Comparison of ENCODE assay signal across 1 fruit fly cellular context in the genomic region with DNA sequence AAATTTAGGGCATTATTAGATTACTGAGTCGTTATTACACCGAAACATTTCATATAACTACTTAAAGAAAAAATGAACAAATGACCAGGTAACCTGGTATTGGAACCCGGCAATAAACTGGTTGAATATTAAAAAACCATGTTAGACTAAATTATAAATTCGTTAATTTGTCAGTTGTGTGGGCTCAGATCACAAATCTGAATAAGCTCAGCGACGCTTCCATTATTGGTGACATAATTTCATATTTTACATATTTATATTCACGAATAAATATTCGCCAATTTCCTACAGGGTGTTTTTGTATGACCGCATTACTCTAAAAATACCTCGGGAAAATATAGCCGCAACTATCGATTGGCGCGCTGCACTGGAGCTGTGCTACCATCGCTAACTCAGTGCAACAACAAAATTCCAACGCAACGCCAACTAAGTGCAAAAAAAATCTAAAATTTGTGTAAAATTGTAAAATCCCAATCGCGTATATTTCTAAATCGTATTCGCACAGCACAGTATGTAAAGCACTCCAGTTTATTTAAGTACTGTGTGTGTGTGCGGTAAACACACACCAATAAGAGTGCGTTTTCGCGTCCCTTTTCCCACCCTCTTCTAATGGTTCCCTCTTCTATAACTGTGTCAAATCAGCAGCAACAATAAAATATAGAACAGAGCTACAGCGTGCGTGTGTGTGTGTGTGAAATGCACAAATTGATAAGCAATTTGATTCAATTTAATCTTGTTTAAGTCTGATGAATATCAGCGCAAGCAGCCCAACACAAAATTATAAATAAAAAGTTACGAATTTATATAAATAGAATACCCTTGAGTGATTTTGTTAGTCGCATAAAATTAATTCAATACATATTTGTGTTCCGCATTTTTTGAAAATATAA.
TF ChIP-seq lines count a peak whose summit lies in the region.

CLIP-190 (plus strand) TSS at position 370 of the 890 bp plus-strand sequence.

TF ChIP-seq in whole organism, embryonic, 481 proteins besides CTCF, POLR2A, EP300 and RAD21 (continued from another document and continues in another):
- TF ChIP-seq crc (GFP tag; optimal IDR thresholded peaks at IDR 0.05; lab: Kevin White, UChicago) = no peak
- no peak for TF ChIP-seq CG2678 (tag; optimal IDR thresholded peaks at IDR 0.05; lab: Kevin White, UChicago)
- peak; percentile 3 for TF ChIP-seq jumu (GFP tag; optimal IDR thresholded peaks at IDR 0.05; lab: Kevin White, UChicago)
- no peak for TF ChIP-seq insv (GFP tag; optimal IDR thresholded peaks at IDR 0.05; lab: Kevin White, UChicago)
- TF ChIP-seq ems (GFP tag; optimal IDR thresholded peaks at IDR 0.05; lab: Kevin White, UChicago) = no peak
- no peak for TF ChIP-seq E2f1 (GFP tag; IDR thresholded peaks at IDR 0.05; lab: Robert Waterston, UW)
- TF ChIP-seq Sox102F (GFP tag; optimal IDR thresholded peaks at IDR 0.05; lab: Kevin White, UChicago) = no peak
- no peak for TF ChIP-seq ase (GFP tag; IDR thresholded peaks at IDR 0.05; lab: Robert Waterston, UW)
- no peak for TF ChIP-seq dan (GFP tag; IDR thresholded peaks at IDR 0.05; lab: Robert Waterston, UW)
- peak; percentile 39; the same call in 2 of the 3 replicates for TF ChIP-seq vnd (GFP tag; IDR thresholded peaks at IDR 0.05; lab: Robert Waterston, UW; ENCODE audit: partially characterized antibody)
- TF ChIP-seq peb (GFP tag; IDR thresholded peaks at IDR 0.05; lab: Robert Waterston, UW) = no peak
- TF ChIP-seq pum (GFP tag; optimal IDR thresholded peaks at IDR 0.05; lab: Kevin White, UChicago) = no peak
- no peak for TF ChIP-seq run (tag; optimal IDR thresholded peaks at IDR 0.05; lab: Kevin White, UChicago)
- TF ChIP-seq CG18599 (GFP tag; optimal IDR thresholded peaks at IDR 0.05; lab: Kevin White, UChicago) = no peak
- peak in 1 of 2 experiments; percentile 15 for TF ChIP-seq chif (GFP tag; optimal IDR thresholded peaks at IDR 0.05; lab: Kevin White, UChicago)
- TF ChIP-seq CG8478 (optimal IDR thresholded peaks at IDR 0.05; lab: Kevin White, UChicago) = no peak
- no peak for TF ChIP-seq chm (GFP tag; IDR thresholded peaks at IDR 0.05; lab: Robert Waterston, UW)
- 0 out of 3 replicates have a peak, but pooled peaks have one; percentile 62 for TF ChIP-seq CG11456 (GFP tag; IDR thresholded peaks at IDR 0.05; lab: Robert Waterston, UW)
- TF ChIP-seq Ets65A (GFP tag; lab: Kevin White, UChicago) = no peak
- TF ChIP-seq esg (GFP tag; conservative IDR thresholded peaks at IDR 0.05; lab: Robert Waterston, UW) = no peak
- TF ChIP-seq slbo (GFP tag; IDR thresholded peaks at IDR 0.05; lab: Robert Waterston, UW) = peak; percentile 59
- no peak for TF ChIP-seq CG2202 (tag; optimal IDR thresholded peaks at IDR 0.05; lab: Kevin White, UChicago)
- no peak for TF ChIP-seq Side (GFP tag; optimal IDR thresholded peaks at IDR 0.05; lab: Kevin White, UChicago)
- peak; percentile 14 for TF ChIP-seq grn (GFP tag; optimal IDR thresholded peaks at IDR 0.05; lab: Kevin White, UChicago)
- peak; percentile 28 for TF ChIP-seq nerfin-2 (GFP tag; IDR thresholded peaks at IDR 0.05; lab: Robert Waterston, UW; ENCODE audit: partially characterized antibody)
- no peak for TF ChIP-seq CG12744 (GFP tag; optimal IDR thresholded peaks at IDR 0.05; lab: Kevin White, UChicago)
- TF ChIP-seq CG15479 (GFP tag; optimal IDR thresholded peaks at IDR 0.05; lab: Kevin White, UChicago) = no peak
- no peak for TF ChIP-seq CG11696 (GFP tag; IDR thresholded peaks at IDR 0.05; lab: Robert Waterston, UW)
- no peak for TF ChIP-seq CG10209 (GFP tag; optimal IDR thresholded peaks at IDR 0.05; lab: Kevin White, UChicago)
- TF ChIP-seq lola (GFP tag; optimal IDR thresholded peaks at IDR 0.05; lab: Kevin White, UChicago) = no peak
- TF ChIP-seq ATbp (GFP tag; optimal IDR thresholded peaks at IDR 0.05; lab: Kevin White, UChicago) = no peak
- no peak for TF ChIP-seq Mad (GFP tag; optimal IDR thresholded peaks at IDR 0.05; lab: Kevin White, UChicago)
- no peak for TF ChIP-seq CG10147 (GFP tag; optimal IDR thresholded peaks at IDR 0.05; lab: Kevin White, UChicago)
- no peak for TF ChIP-seq Hr78 (GFP tag; optimal IDR thresholded peaks at IDR 0.05; lab: Kevin White, UChicago)
- TF ChIP-seq Ada2b (GFP tag; IDR thresholded peaks at IDR 0.05; lab: Robert Waterston, UW) = no peak
- TF ChIP-seq lmd (GFP tag; IDR thresholded peaks at IDR 0.05; lab: Robert Waterston, UW) = no peak
- TF ChIP-seq TFAM (GFP tag; optimal IDR thresholded peaks at IDR 0.05; lab: Kevin White, UChicago) = no peak
- no peak for TF ChIP-seq CG18764 (GFP tag; optimal IDR thresholded peaks at IDR 0.05; lab: Kevin White, UChicago)
- TF ChIP-seq CG12769 (tag; optimal IDR thresholded peaks at IDR 0.05; lab: Kevin White, UChicago) = peak; percentile 12
- no peak for TF ChIP-seq pnt (GFP tag; optimal IDR thresholded peaks at IDR 0.05; lab: Kevin White, UChicago)
- TF ChIP-seq Hr51 (GFP tag; optimal IDR thresholded peaks at IDR 0.05; lab: Kevin White, UChicago) = no peak
- no peak for TF ChIP-seq sim (GFP tag; IDR thresholded peaks at IDR 0.05; lab: Robert Waterston, UW)
- no peak for TF ChIP-seq NC2β (GFP tag; optimal IDR thresholded peaks at IDR 0.05; lab: Kevin White, UChicago)
- TF ChIP-seq jigr1 (GFP tag; IDR thresholded peaks at IDR 0.05; lab: Robert Waterston, UW) = no peak
- no peak for TF ChIP-seq CG9817 (tag; optimal IDR thresholded peaks at IDR 0.05; lab: Kevin White, UChicago)
- TF ChIP-seq toy (GFP tag; IDR thresholded peaks at IDR 0.05; lab: Robert Waterston, UW) = no peak
- peak; percentile 26 for TF ChIP-seq CoRest (tag; optimal IDR thresholded peaks at IDR 0.05; lab: Kevin White, UChicago)
- peak; percentile 44; the same call in 1 of the 2 replicates for TF ChIP-seq hbn (GFP tag; IDR thresholded peaks at IDR 0.05; lab: Robert Waterston, UW; ENCODE audit: partially characterized antibody)
- no peak for TF ChIP-seq bigmax (GFP tag; optimal IDR thresholded peaks at IDR 0.05; lab: Kevin White, UChicago)
- peak; percentile 28 for TF ChIP-seq mam (GFP tag; optimal IDR thresholded peaks at IDR 0.05; lab: Kevin White, UChicago)
- TF ChIP-seq CG15011 (GFP tag; optimal IDR thresholded peaks at IDR 0.05; lab: Kevin White, UChicago) = no peak
- no peak for TF ChIP-seq HLH3B (GFP tag; IDR thresholded peaks at IDR 0.05; lab: Robert Waterston, UW)
- peak; percentile 44; the same call in 1 of the 4 replicates for TF ChIP-seq Gug (GFP tag; IDR thresholded peaks at IDR 0.05; lab: Robert Waterston, UW)
- TF ChIP-seq CG10565 (GFP tag; optimal IDR thresholded peaks at IDR 0.05; lab: Kevin White, UChicago) = no peak
- TF ChIP-seq MESR4 (GFP tag; optimal IDR thresholded peaks at IDR 0.05; lab: Kevin White, UChicago) = peak; percentile 38
- peak; percentile 39 for TF ChIP-seq Antp (GFP tag; optimal IDR thresholded peaks at IDR 0.05; lab: Kevin White, UChicago)
- TF ChIP-seq CG11085 (GFP tag; IDR thresholded peaks at IDR 0.05; lab: Robert Waterston, UW) = no peak
- TF ChIP-seq Hr3 (GFP tag; optimal IDR thresholded peaks at IDR 0.05; lab: Kevin White, UChicago) = no peak
- TF ChIP-seq MBD-R2 (GFP tag; IDR thresholded peaks at IDR 0.05; lab: Robert Waterston, UW) = no peak
- TF ChIP-seq Bteb2 (GFP tag; optimal IDR thresholded peaks at IDR 0.05; lab: Kevin White, UChicago) = no peak
- TF ChIP-seq danr (GFP tag; IDR thresholded peaks at IDR 0.05; lab: Robert Waterston, UW) = no peak
- no peak for TF ChIP-seq dati (GFP tag; IDR thresholded peaks at IDR 0.05; lab: Robert Waterston, UW)
- no peak for TF ChIP-seq CG14441 (GFP tag; IDR thresholded peaks at IDR 0.05; lab: Robert Waterston, UW)
- TF ChIP-seq emc (GFP tag; optimal IDR thresholded peaks at IDR 0.05; lab: Kevin White, UChicago) = no peak
- TF ChIP-seq repo (GFP tag; optimal IDR thresholded peaks at IDR 0.05; lab: Kevin White, UChicago) = no peak
- TF ChIP-seq Scr (GFP tag; IDR thresholded peaks at IDR 0.05; lab: Robert Waterston, UW; ENCODE audit: partially characterized antibody) = peak; percentile 65
- TF ChIP-seq CG6765 (GFP tag; optimal IDR thresholded peaks at IDR 0.05; lab: Kevin White, UChicago) = no peak
- peak in 1 of 2 experiments; percentile 65 for TF ChIP-seq Pdp1 (GFP tag; optimal IDR thresholded peaks at IDR 0.05; lab: Kevin White, UChicago)
- TF ChIP-seq CrebB (tag; optimal IDR thresholded peaks at IDR 0.05; lab: Kevin White, UChicago) = no peak
- TF ChIP-seq klu (GFP tag; IDR thresholded peaks at IDR 0.05; lab: Robert Waterston, UW) = no peak
- TF ChIP-seq Lhr (GFP tag; optimal IDR thresholded peaks at IDR 0.05; lab: Kevin White, UChicago) = no peak
- TF ChIP-seq gsb (GFP tag; IDR thresholded peaks at IDR 0.05; lab: Robert Waterston, UW) = no peak
- no peak for TF ChIP-seq bsh (GFP tag; optimal IDR thresholded peaks at IDR 0.05; lab: Kevin White, UChicago)
- no peak for TF ChIP-seq psq (GFP tag; optimal IDR thresholded peaks at IDR 0.05; lab: Kevin White, UChicago)
- no peak for TF ChIP-seq dmrt99B (tag; optimal IDR thresholded peaks at IDR 0.05; lab: Kevin White, UChicago)
- TF ChIP-seq CG3838 (GFP tag; optimal IDR thresholded peaks at IDR 0.05; lab: Kevin White, UChicago) = peak; percentile 9
- TF ChIP-seq CG7786 (GFP tag; optimal IDR thresholded peaks at IDR 0.05; lab: Kevin White, UChicago) = no peak
- no peak for TF ChIP-seq BtbVII (GFP tag; optimal IDR thresholded peaks at IDR 0.05; lab: Kevin White, UChicago)
- TF ChIP-seq CG8944 (GFP tag; optimal IDR thresholded peaks at IDR 0.05; lab: Kevin White, UChicago) = peak; percentile 25
- TF ChIP-seq Opbp (GFP tag; IDR thresholded peaks at IDR 0.05; lab: Robert Waterston, UW; ENCODE audit: partially characterized antibody) = no peak; the same call in none of the 3 replicates
- TF ChIP-seq yki (optimal IDR thresholded peaks at IDR 0.05; lab: Kevin White, UChicago) = no peak
- TF ChIP-seq NFAT (GFP tag; IDR thresholded peaks at IDR 0.05; lab: Robert Waterston, UW) = no peak
- no peak for TF ChIP-seq CG16815 (GFP tag; optimal IDR thresholded peaks at IDR 0.05; lab: Kevin White, UChicago)
- TF ChIP-seq pho (GFP tag; optimal IDR thresholded peaks at IDR 0.05; lab: Kevin White, UChicago) = peak; percentile 30
- TF ChIP-seq sima (GFP tag; optimal IDR thresholded peaks at IDR 0.05; lab: Kevin White, UChicago) = no peak
- no peak for TF ChIP-seq CG1233 (GFP tag; optimal IDR thresholded peaks at IDR 0.05; lab: Kevin White, UChicago)
- no peak for TF ChIP-seq fu2 (GFP tag; optimal IDR thresholded peaks at IDR 0.05; lab: Kevin White, UChicago)
- no peak for TF ChIP-seq jing (GFP tag; optimal IDR thresholded peaks at IDR 0.05; lab: Kevin White, UChicago)
- TF ChIP-seq Awh (GFP tag; IDR thresholded peaks at IDR 0.05; lab: Robert Waterston, UW) = no peak
- TF ChIP-seq CG10274 (GFP tag; optimal IDR thresholded peaks at IDR 0.05; lab: Kevin White, UChicago) = no peak
- TF ChIP-seq Eip74EF (GFP tag; optimal IDR thresholded peaks at IDR 0.05; lab: Kevin White, UChicago) = peak in 1 of 2 experiments; percentile 63
- no peak for TF ChIP-seq Poxn (GFP tag; IDR thresholded peaks at IDR 0.05; lab: Robert Waterston, UW)
- no peak for TF ChIP-seq Lpt (GFP tag; optimal IDR thresholded peaks at IDR 0.05; lab: Kevin White, UChicago)
- TF ChIP-seq Rfx (GFP tag; IDR thresholded peaks at IDR 0.05; lab: Robert Waterston, UW) = peak; percentile 66
- no peak for TF ChIP-seq bcd (GFP tag; optimal IDR thresholded peaks at IDR 0.05; lab: Kevin White, UChicago)
- no peak for TF ChIP-seq Tbp (GFP tag; optimal IDR thresholded peaks at IDR 0.05; lab: Kevin White, UChicago)
- TF ChIP-seq Nf-YC (tag; optimal IDR thresholded peaks at IDR 0.05; lab: Kevin White, UChicago) = no peak
- TF ChIP-seq NC2α (GFP tag; optimal IDR thresholded peaks at IDR 0.05; lab: Kevin White, UChicago) = no peak
- no peak for TF ChIP-seq CG17802 (tag; optimal IDR thresholded peaks at IDR 0.05; lab: Kevin White, UChicago)
- no peak for TF ChIP-seq Chrac-16 (GFP tag; optimal IDR thresholded peaks at IDR 0.05; lab: Kevin White, UChicago)
- TF ChIP-seq B-H1 (GFP tag; IDR thresholded peaks at IDR 0.05; lab: Robert Waterston, UW) = no peak
- TF ChIP-seq sc (optimal IDR thresholded peaks at IDR 0.05; lab: Kevin White, UChicago) = no peak
- TF ChIP-seq sc (GFP tag; optimal IDR thresholded peaks at IDR 0.05; lab: Kevin White, UChicago) = no peak
- TF ChIP-seq wor (GFP tag; IDR thresholded peaks at IDR 0.05; lab: Robert Waterston, UW) = no peak
- peak; percentile 52 for TF ChIP-seq CG9797 (GFP tag; optimal IDR thresholded peaks at IDR 0.05; lab: Kevin White, UChicago)
- peak; percentile 70 for TF ChIP-seq knrl (GFP tag; IDR thresholded peaks at IDR 0.05; lab: Robert Waterston, UW; ENCODE audit: partially characterized antibody)
- TF ChIP-seq CG6854 (GFP tag; optimal IDR thresholded peaks at IDR 0.05; lab: Kevin White, UChicago) = no peak
- no peak for TF ChIP-seq CG1024 (GFP tag; IDR thresholded peaks at IDR 0.05; lab: Robert Waterston, UW)
- TF ChIP-seq CG15269 (tag; optimal IDR thresholded peaks at IDR 0.05; lab: Kevin White, UChicago) = no peak
- TF ChIP-seq CG1603 (tag; optimal IDR thresholded peaks at IDR 0.05; lab: Kevin White, UChicago) = peak; percentile 53
- peak; percentile 37 for TF ChIP-seq CHES-1-like (GFP tag; optimal IDR thresholded peaks at IDR 0.05; lab: Kevin White, UChicago)
- no peak for TF ChIP-seq Atf6 (GFP tag; IDR thresholded peaks at IDR 0.05; lab: Robert Waterston, UW)
- TF ChIP-seq CG34224 (GFP tag; IDR thresholded peaks at IDR 0.05; lab: Robert Waterston, UW; ENCODE audit: partially characterized antibody) = peak; percentile 50; the same call in 2 of the 3 replicates
- no peak for TF ChIP-seq sr (GFP tag; IDR thresholded peaks at IDR 0.05; lab: Robert Waterston, UW)
- peak; percentile 24; the same call in 2 of the 3 replicates for TF ChIP-seq CG14860 (GFP tag; IDR thresholded peaks at IDR 0.05; lab: Robert Waterston, UW; ENCODE audit: partially characterized antibody)
- no peak for TF ChIP-seq Ssrp (tag; optimal IDR thresholded peaks at IDR 0.05; lab: Kevin White, UChicago)
- TF ChIP-seq ash1 (GFP tag; optimal IDR thresholded peaks at IDR 0.05; lab: Kevin White, UChicago) = no peak
- no peak; the same call in 1 of the 2 replicates for TF ChIP-seq sna (GFP tag; IDR thresholded peaks at IDR 0.05; lab: Robert Waterston, UW; ENCODE audit: partially characterized antibody)
- no peak for TF ChIP-seq HmgD (GFP tag; optimal IDR thresholded peaks at IDR 0.05; lab: Kevin White, UChicago)
- no peak for TF ChIP-seq CG10431 (GFP tag; optimal IDR thresholded peaks at IDR 0.05; lab: Kevin White, UChicago)
- TF ChIP-seq da (GFP tag; optimal IDR thresholded peaks at IDR 0.05; lab: Kevin White, UChicago) = no peak
- TF ChIP-seq Optix (GFP tag; IDR thresholded peaks at IDR 0.05; lab: Robert Waterston, UW) = no peak
- TF ChIP-seq CG1529 (GFP tag; optimal IDR thresholded peaks at IDR 0.05; lab: Kevin White, UChicago) = no peak
- TF ChIP-seq CG3995 (GFP tag; optimal IDR thresholded peaks at IDR 0.05; lab: Kevin White, UChicago) = peak; percentile 16
- peak; percentile 30 for TF ChIP-seq CG13624 (GFP tag; optimal IDR thresholded peaks at IDR 0.05; lab: Kevin White, UChicago)
